Fruit fly (Drosophila melanogaster): ENCODE data around the gene M1BP.

M1BP gene

DNA sequence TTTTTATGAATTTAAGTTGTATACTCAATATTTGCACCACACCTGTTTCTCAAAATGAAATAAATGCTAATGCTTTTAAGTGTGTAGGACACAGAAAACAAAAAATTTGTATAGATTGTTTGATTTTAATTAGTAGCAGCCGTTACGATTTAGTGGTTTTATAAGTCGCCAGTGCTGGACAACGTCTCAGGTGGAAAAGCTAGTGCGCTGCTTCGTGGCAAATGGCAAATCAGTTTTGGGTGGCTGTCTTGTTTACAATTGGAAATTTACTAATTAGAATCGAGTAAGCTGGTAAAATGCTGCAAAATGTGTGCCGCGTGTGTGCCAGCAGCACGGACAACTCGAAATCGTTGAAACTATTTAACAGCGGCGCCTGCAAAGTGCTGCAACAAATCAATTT, 4.9 kb downstream of the M1BP start, which contains the start of gene CG8159 (continued):
- TF ChIP-seq Elba2 (GFP tag; optimal IDR thresholded peaks at IDR 0.05) = peak; percentile 88
- TF ChIP-seq CG7987 (GFP tag; optimal IDR thresholded peaks at IDR 0.05) = no peak
- no peak for TF ChIP-seq CG32532 (GFP tag; IDR thresholded peaks at IDR 0.05)
- TF ChIP-seq HLHmδ (GFP tag; optimal IDR thresholded peaks at IDR 0.05) = no peak
- no peak for TF ChIP-seq MTF-1 (GFP tag; optimal IDR thresholded peaks at IDR 0.05; ENCODE audit: borderline replicate concordance)
- no peak for TF ChIP-seq CG9215 (GFP tag; IDR thresholded peaks at IDR 0.05)
- TF ChIP-seq NfI (GFP tag; optimal IDR thresholded peaks at IDR 0.05) = no peak
- no peak for TF ChIP-seq CG7556 (GFP tag; optimal IDR thresholded peaks at IDR 0.05)
- TF ChIP-seq MBD-R2 (GFP tag; IDR thresholded peaks at IDR 0.05) = peak; percentile 85
- no peak for TF ChIP-seq CG17802 (tag; optimal IDR thresholded peaks at IDR 0.05)
- no peak for TF ChIP-seq Doc2 (GFP tag; IDR thresholded peaks at IDR 0.05)
- TF ChIP-seq B-H1 (GFP tag; IDR thresholded peaks at IDR 0.05) = no peak
- TF ChIP-seq CG12744 (GFP tag; optimal IDR thresholded peaks at IDR 0.05) = no peak
- TF ChIP-seq wor (GFP tag; IDR thresholded peaks at IDR 0.05) = no peak
- no peak for TF ChIP-seq mam (GFP tag; optimal IDR thresholded peaks at IDR 0.05)
- no peak for TF ChIP-seq nau (GFP tag; optimal IDR thresholded peaks at IDR 0.05)
- no peak for TF ChIP-seq CG31388 (GFP tag; optimal IDR thresholded peaks at IDR 0.05)
- 0 out of 2 replicates have a peak, but pooled peaks have one; percentile 15 for TF ChIP-seq Rfx (GFP tag; IDR thresholded peaks at IDR 0.05)
- TF ChIP-seq CG31441 (GFP tag; IDR thresholded peaks at IDR 0.05) = no peak
- no peak for TF ChIP-seq CG1832 (GFP tag; optimal IDR thresholded peaks at IDR 0.05)
- TF ChIP-seq caup (GFP tag; optimal IDR thresholded peaks at IDR 0.05; ENCODE audit: severe bottlenecking) = no peak
- no peak for TF ChIP-seq hth (optimal IDR thresholded peaks at IDR 0.05)
- TF ChIP-seq dati (GFP tag; IDR thresholded peaks at IDR 0.05) = no peak
- no peak for TF ChIP-seq zfh1 (GFP tag; IDR thresholded peaks at IDR 0.05)
- TF ChIP-seq dmrt11E (tag; optimal IDR thresholded peaks at IDR 0.05) = no peak
- no peak for TF ChIP-seq Hey (tag; optimal IDR thresholded peaks at IDR 0.05)
- no peak for TF ChIP-seq Eip74EF (GFP tag; optimal IDR thresholded peaks at IDR 0.05)
- TF ChIP-seq CG3726 (GFP tag; IDR thresholded peaks at IDR 0.05) = no peak
- 0 out of 2 replicates have a peak, but pooled peaks have one; percentile 6 for TF ChIP-seq Bgb (GFP tag; IDR thresholded peaks at IDR 0.05; ENCODE audit: partially characterized antibody)
- TF ChIP-seq ase (GFP tag; IDR thresholded peaks at IDR 0.05) = no peak
- no peak for TF ChIP-seq odd (GFP tag; optimal IDR thresholded peaks at IDR 0.05)
- no peak for TF ChIP-seq Hr39 (optimal IDR thresholded peaks at IDR 0.05)
- TF ChIP-seq CG18764 (GFP tag; optimal IDR thresholded peaks at IDR 0.05) = no peak
- TF ChIP-seq peb (GFP tag; IDR thresholded peaks at IDR 0.05) = no peak
- no peak for TF ChIP-seq fd64A (GFP tag; optimal IDR thresholded peaks at IDR 0.05)
- peak; percentile 27 for TF ChIP-seq HmgZ (tag; optimal IDR thresholded peaks at IDR 0.05)
- no peak for TF ChIP-seq Mrtf (GFP tag; IDR thresholded peaks at IDR 0.05)
- no peak for TF ChIP-seq org-1 (GFP tag; optimal IDR thresholded peaks at IDR 0.05)
- no peak for TF ChIP-seq nerfin-2 (GFP tag; IDR thresholded peaks at IDR 0.05; ENCODE audit: partially characterized antibody)
- no peak for TF ChIP-seq CG31365 (tag; optimal IDR thresholded peaks at IDR 0.05)
- no peak for TF ChIP-seq trh (GFP tag; optimal IDR thresholded peaks at IDR 0.05)
- no peak for TF ChIP-seq Fer3 (tag; optimal IDR thresholded peaks at IDR 0.05)
- TF ChIP-seq CG10147 (GFP tag; optimal IDR thresholded peaks at IDR 0.05) = no peak
- TF ChIP-seq zen (tag; optimal IDR thresholded peaks at IDR 0.05) = no peak
- TF ChIP-seq wdn (GFP tag; IDR thresholded peaks at IDR 0.05) = no peak
- TF ChIP-seq CG9437 (GFP tag; optimal IDR thresholded peaks at IDR 0.05) = no peak
- TF ChIP-seq CG9609 (GFP tag; optimal IDR thresholded peaks at IDR 0.05) = no peak
- peak; percentile 47 for TF ChIP-seq sens (GFP tag)
- no peak for TF ChIP-seq pum (GFP tag; optimal IDR thresholded peaks at IDR 0.05)
- TF ChIP-seq prd (optimal IDR thresholded peaks at IDR 0.05) = no peak
- TF ChIP-seq prd (GFP tag; IDR thresholded peaks at IDR 0.05) = no peak
- TF ChIP-seq CG34422 (GFP tag; IDR thresholded peaks at IDR 0.05) = no peak
- TF ChIP-seq insv (GFP tag; optimal IDR thresholded peaks at IDR 0.05) = peak in 1 of 2 experiments; percentile 90

Measured in whole organism, embryonic.